Worm (Caenorhabditis elegans) whole organism, L4/young adult: Measurements from ENCODE around the gene F56D6.22.

Experiments
- W03F9.2 ChIP-seq: fragments of 150-350 bp; optimal IDR thresholded peaks from 2 replicates; lab custom pipeline; 2014; ENCODE audit warnings: missing biosample characterization, missing genetic modification characterization
- dao-5 ChIP-seq: sonication (generic microtip); optimal IDR thresholded peaks from 2 replicates; lab custom pipeline; 2016; ENCODE audit warnings: missing genotype, missing genetic modification characterization, moderate library complexity, missing compliant biosample characterization
- him-1 ChIP-seq: sonication (generic microtip); optimal IDR thresholded peaks from 2 replicates; lab custom pipeline; 2016; ENCODE audit warnings: missing genotype, missing genetic modification reagents, missing genetic modification characterization, missing compliant biosample characterization

DNA sequence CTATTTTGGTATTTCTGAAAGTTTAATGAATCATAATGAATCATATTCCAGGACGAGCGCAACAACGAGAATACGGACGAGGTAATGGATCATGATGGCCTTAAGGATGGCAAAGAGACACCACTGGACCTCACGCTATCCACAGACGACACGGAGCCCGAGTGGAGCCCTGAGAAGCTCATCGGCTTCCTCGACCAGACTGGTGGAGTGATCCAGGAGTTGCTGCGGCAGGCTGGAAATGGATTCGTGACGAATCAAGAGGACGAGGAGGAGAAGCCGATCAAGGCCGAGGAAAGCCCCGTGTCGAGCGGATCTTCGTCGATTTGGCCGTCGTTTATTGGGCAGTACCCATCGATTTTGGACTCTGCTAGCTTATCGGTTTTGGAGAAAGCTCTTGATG lies 47.9 kb downstream of the F56D6.22 start:
- no peak for TF ChIP-seq him-1
- no peak for TF ChIP-seq dao-5 (tag; lab: Kevin White, UChicago)
- no peak for TF ChIP-seq W03F9.2 (tag; lab: Kevin White, UChicago)
